Worm (Caenorhabditis elegans): ENCODE measurements around the gene C55B6.1.

- TF ChIP-seq scrt-1 (GFP tag; IDR thresholded peaks at IDR 0.05) = no peak
- TF ChIP-seq aly-1 (tag; optimal IDR thresholded peaks at IDR 0.05) = no peak
- TF ChIP-seq ama-1 (optimal IDR thresholded peaks at IDR 0.05) = no peak
- peak; percentile 29; the same call in 1 of the 2 replicates for TF ChIP-seq pes-1 (GFP tag; IDR thresholded peaks at IDR 0.05)
- no peak for TF ChIP-seq ceh-13 (GFP tag; optimal IDR thresholded peaks at IDR 0.05)
- TF ChIP-seq sea-1 (GFP tag; conservative IDR thresholded peaks at IDR 0.05) = no peak
- no peak for TF ChIP-seq tbx-11 (GFP tag; IDR thresholded peaks at IDR 0.05)
- TF ChIP-seq hmg-4 (GFP tag; optimal IDR thresholded peaks at IDR 0.05) = no peak
- no peak for TF ChIP-seq hnd-1 (tag; optimal IDR thresholded peaks at IDR 0.05)
Measured at ce11 chrX:7224510-7224909, 24.3 kb downstream of the C55B6.1 start.
